Fruit fly (Drosophila melanogaster) whole organism, wandering third instar larva: ENCODE data around the gene ssh.

Experiments used
- Abd-B ChIP-seq: fragments of >200 bp; optimal IDR thresholded peaks from 2 replicates; lab custom pipeline; 2017; ENCODE audit warnings: missing biosample characterization, missing genetic modification characterization
- CG32264 ChIP-seq: fragments of 200-800 bp; sonication (Bioruptor generic); optimal IDR thresholded peaks from 2 replicates; lab custom pipeline; 2016; ENCODE audit warnings: missing biosample characterization, missing genetic modification characterization
- CG9705 ChIP-seq: fragments of 200-800 bp; sonication (Bioruptor generic); optimal IDR thresholded peaks from 2 replicates; lab custom pipeline; 2018; ENCODE audit warnings: missing biosample characterization, mild to moderate bottlenecking, missing genetic modification characterization
- CrebA ChIP-seq: fragments of 200-800 bp; sonication (Bioruptor generic); optimal IDR thresholded peaks from 2 replicates; lab custom pipeline; 2016; ENCODE audit warnings: missing biosample characterization, mild to moderate bottlenecking, missing genetic modification characterization, borderline replicate concordance
- Dfd ChIP-seq: fragments of >200 bp; optimal IDR thresholded peaks from 2 replicates; lab custom pipeline; 2017; ENCODE audit warnings: missing biosample characterization, missing genetic modification characterization
- Dif ChIP-seq: fragments of 200-275, 200-300 bp; sonication (Bioruptor generic); optimal IDR thresholded peaks from 2 replicates; lab custom pipeline; 2018; ENCODE audit warnings: missing biosample characterization, missing genetic modification characterization; ENCODE audit not compliant: partially characterized antibody
- GATAd ChIP-seq: sonication (Bioruptor generic); optimal IDR thresholded peaks from 2 replicates; lab custom pipeline; 2016; ENCODE audit warnings: missing biosample characterization, missing genetic modification characterization
- HLH106 ChIP-seq: fragments of 200-800 bp; optimal IDR thresholded peaks from 3 replicates; lab custom pipeline; 2019; ENCODE audit warnings: missing biosample characterization, mild to moderate bottlenecking, missing genetic modification characterization, moderate library complexity
- Hnf4 ChIP-seq: fragments of 200-800 bp; sonication (Bioruptor generic); optimal IDR thresholded peaks from 2 replicates; lab custom pipeline; 2016; ENCODE audit warnings: missing biosample characterization, mild to moderate bottlenecking, missing genetic modification characterization
- Hr78 ChIP-seq: fragments of >200 bp; optimal IDR thresholded peaks from 2 replicates; lab custom pipeline; 2017; ENCODE audit warnings: missing biosample characterization, missing genetic modification characterization
- Hr83 ChIP-seq: fragments of 200-300 bp; sonication (Bioruptor generic); optimal IDR thresholded peaks from 2 replicates; lab custom pipeline; 2016; ENCODE audit warnings: missing biosample characterization, mild to moderate bottlenecking, missing genetic modification characterization, moderate library complexity; ENCODE audit not compliant: poor library complexity, severe bottlenecking
- Jra ChIP-seq: sonication (Bioruptor generic); optimal IDR thresholded peaks from 2 replicates; lab custom pipeline; 2016; ENCODE audit warnings: missing biosample characterization, missing genetic modification characterization
- Mio ChIP-seq: sonication (Bioruptor generic); optimal IDR thresholded peaks from 2 replicates; lab custom pipeline; 2016; ENCODE audit warnings: missing biosample characterization, missing genetic modification characterization
- Myc ChIP-seq: fragments of >200 bp; optimal IDR thresholded peaks from 2 replicates; lab custom pipeline; 2017
- N ChIP-seq: fragments of >200 bp; optimal IDR thresholded peaks from 2 replicates; lab custom pipeline; 2018; ENCODE audit warnings: missing biosample characterization, missing external identifiers, missing genetic modification characterization
- OdsH ChIP-seq: fragments of 200-800 bp; sonication (Bioruptor generic); optimal IDR thresholded peaks from 2 replicates; lab custom pipeline; 2016; ENCODE audit warnings: missing biosample characterization, mild to moderate bottlenecking, missing genetic modification characterization
- Rel ChIP-seq, 2 experiments: fragments of 200-800 bp; sonication (Bioruptor generic) in 1 of 2; optimal IDR thresholded peaks; 2 replicates in 1 of 2; 3 replicates in 1 of 2; lab custom pipeline; 2016 to 2019; ENCODE audit warnings: mild to moderate bottlenecking in 2 of 2, missing biosample characterization in 2 of 2, missing genetic modification characterization in 2 of 2, moderate library complexity in 1 of 2
- br ChIP-seq: fragments of 200-800 bp; sonication (Bioruptor generic); optimal IDR thresholded peaks from 2 replicates; lab custom pipeline; 2016; ENCODE audit warnings: missing biosample characterization, missing genetic modification characterization
- brk ChIP-seq: fragments of 200-800 bp; sonication (Bioruptor generic); optimal IDR thresholded peaks from 2 replicates; lab custom pipeline; 2016; ENCODE audit warnings: missing biosample characterization, mild to moderate bottlenecking, missing genetic modification characterization
- dl ChIP-seq, 2 experiments: fragments of 175-275, 200-275 bp in 1 of 2; fragments of 200-275 bp in 1 of 2; sonication (Bioruptor generic); optimal IDR thresholded peaks; lab custom pipeline; 2018; ENCODE audit warnings: mild to moderate bottlenecking in 2 of 2, missing biosample characterization in 2 of 2, missing genetic modification characterization in 2 of 2, moderate library complexity in 2 of 2; ENCODE audit not compliant: partially characterized antibody in 2 of 2, insufficient read depth in 1 of 2
- dmrt93B ChIP-seq: fragments of 200-800 bp; sonication (Bioruptor generic); optimal IDR thresholded peaks from 2 replicates; lab custom pipeline; 2018; ENCODE audit warnings: missing biosample characterization, mild to moderate bottlenecking, missing genetic modification characterization
- dsf ChIP-seq: sonication (Bioruptor generic); optimal IDR thresholded peaks from 2 replicates; lab custom pipeline; 2016; ENCODE audit warnings: missing biosample characterization, missing genetic modification characterization, borderline replicate concordance
- ey ChIP-seq: fragments of 200-800 bp; sonication (Bioruptor generic); optimal IDR thresholded peaks from 2 replicates; lab custom pipeline; 2016; ENCODE audit warnings: missing biosample characterization, missing genetic modification characterization
- foxo ChIP-seq, 2 experiments: fragments of 200-800 bp; sonication (Bioruptor generic); optimal IDR thresholded peaks; 2 replicates in 1 of 2; 3 replicates in 1 of 2; lab custom pipeline; 2016 to 2017; ENCODE audit warnings: missing biosample characterization in 2 of 2, missing genetic modification characterization in 2 of 2
- fru ChIP-seq: fragments of 200-800 bp; sonication (Bioruptor generic); optimal IDR thresholded peaks from 3 replicates; lab custom pipeline; 2016; ENCODE audit warnings: missing biosample characterization, mild to moderate bottlenecking, missing genetic modification characterization
- jim ChIP-seq: fragments of 175-275, 200-325 bp; sonication (Bioruptor generic); optimal IDR thresholded peaks from 2 replicates; lab custom pipeline; 2016; ENCODE audit warnings: missing biosample characterization, mild to moderate bottlenecking, missing genetic modification characterization
- lola ChIP-seq: fragments of >200 bp; optimal IDR thresholded peaks from 2 replicates; lab custom pipeline; 2017; ENCODE audit warnings: missing biosample characterization, missing genetic modification characterization
- pan ChIP-seq: fragments of >200 bp; optimal IDR thresholded peaks from 2 replicates; lab custom pipeline; 2017
- psq ChIP-seq: fragments of 200-800 bp; sonication (Bioruptor generic); optimal IDR thresholded peaks from 3 replicates; lab custom pipeline; 2017; ENCODE audit warnings: missing biosample characterization, mild to moderate bottlenecking, missing genetic modification characterization, moderate library complexity
- rgr ChIP-seq: fragments of 200-800 bp; sonication (Bioruptor generic); optimal IDR thresholded peaks from 3 replicates; lab custom pipeline; 2016; ENCODE audit warnings: missing biosample characterization, mild to moderate bottlenecking, missing genetic modification characterization
- sage ChIP-seq: fragments of 200-800 bp; sonication (Bioruptor generic); optimal IDR thresholded peaks from 2 replicates; lab custom pipeline; 2016; ENCODE audit warnings: missing biosample characterization, mild to moderate bottlenecking, missing genetic modification characterization
- sv ChIP-seq: fragments of 200-800 bp; sonication (Bioruptor generic); optimal IDR thresholded peaks from 3 replicates; lab custom pipeline; 2016; ENCODE audit warnings: missing biosample characterization, missing genetic modification characterization
- tai ChIP-seq: sonication (Bioruptor generic); optimal IDR thresholded peaks from 2 replicates; lab custom pipeline; 2016; ENCODE audit warnings: missing biosample characterization, missing genetic modification characterization
- usp ChIP-seq: fragments of >200 bp; optimal IDR thresholded peaks from 2 replicates; lab custom pipeline; 2017; ENCODE audit warnings: missing biosample characterization, missing genetic modification characterization
- woc ChIP-seq: sonication (Bioruptor generic); optimal IDR thresholded peaks from 2 replicates; lab custom pipeline; 2016; ENCODE audit warnings: missing biosample characterization, mild to moderate bottlenecking, missing genetic modification characterization

The ssh gene

dm6 chr3R:24914864-24915263 is 29.9 kb downstream of the ssh start:
- TF ChIP-seq dsf (GFP tag; lab: Kevin White, UChicago) = no peak
- TF ChIP-seq, all 38 proteins: peak for 0

dm6 chr3R:24910097-24910496 is 34.7 kb downstream of the ssh start:
- TF ChIP-seq br (GFP tag; lab: Kevin White, UChicago) (no peak), ey (GFP tag; lab: Kevin White, UChicago) (no peak), dmrt93B (no peak), rgr (GFP tag; lab: Kevin White, UChicago) (no peak), jim (GFP tag; lab: Kevin White, UChicago) (no peak), CrebA (GFP tag; lab: Kevin White, UChicago) (no peak), Hnf4 (GFP tag; lab: Kevin White, UChicago) (no peak), Abd-B (GFP tag; lab: Kevin White, UChicago) (no peak), woc (GFP tag; lab: Kevin White, UChicago) (no peak), CG9705 (GFP tag; lab: Kevin White, UChicago) (no peak), HLH106 (tag; lab: Kevin White, UChicago) (no peak), usp (GFP tag; lab: Kevin White, UChicago) (no peak), Dif (GFP tag; lab: Kevin White, UChicago) (no peak), dsf (GFP tag; lab: Kevin White, UChicago) (no peak), fru (GFP tag; lab: Kevin White, UChicago) (no peak), GATAd (GFP tag; lab: Kevin White, UChicago) (no peak), foxo (GFP tag; optimal IDR thresholded peaks at IDR 0.05; lab: Kevin White, UChicago) (no peak), Dfd (GFP tag; lab: Kevin White, UChicago) (no peak), sv (GFP tag; lab: Kevin White, UChicago) (no peak)

dm6 chr3R:24908034-24908433 is 36.7 kb downstream of the ssh start:
- TF ChIP-seq pan (no peak), HLH106 (tag; lab: Kevin White, UChicago) (no peak), Hr83 (no peak), ey (GFP tag; lab: Kevin White, UChicago) (no peak), br (GFP tag; lab: Kevin White, UChicago) (no peak), Dif (GFP tag; lab: Kevin White, UChicago) (no peak), sv (GFP tag; lab: Kevin White, UChicago) (no peak), CG9705 (GFP tag; lab: Kevin White, UChicago) (no peak), sage (no peak)
- TF ChIP-seq, all 38 proteins: peak for 0

dm6 chr3R:24906648-24907047 is 38.1 kb downstream of the ssh start:
- TF ChIP-seq Dfd (GFP tag; lab: Kevin White, UChicago) (no peak), N (GFP tag; lab: Kevin White, UChicago) (no peak), CG32264 (GFP tag; lab: Kevin White, UChicago) (no peak), GATAd (GFP tag; lab: Kevin White, UChicago) (no peak), Myc (lab: Kevin White, UChicago) (no peak), Jra (GFP tag; lab: Kevin White, UChicago) (no peak), OdsH (GFP tag; lab: Kevin White, UChicago) (no peak), Mio (GFP tag; lab: Kevin White, UChicago) (no peak)
- TF ChIP-seq, all 38 proteins: peak for 0

dm6 chr3R:24905959-24906634 is 38.7 kb downstream of the ssh start, which contains the start of gene CG13643:
CG13643 (minus strand) TSS chr3R:24906004.
- TF ChIP-seq lola (GFP tag; lab: Kevin White, UChicago) = no peak

dm6 chr3R:24900816-24901215 is 43.9 kb downstream of the ssh start, which contains the start of gene CG10845:
CG10845 (plus strand) TSS chr3R:24901116.
- TF ChIP-seq brk (GFP tag; lab: Kevin White, UChicago) = no peak
- TF ChIP-seq br (GFP tag; lab: Kevin White, UChicago) = no peak
- no peak for TF ChIP-seq fru (GFP tag; lab: Kevin White, UChicago)
- TF ChIP-seq Hr78 = no peak
- no peak for TF ChIP-seq Rel (GFP tag; optimal IDR thresholded peaks at IDR 0.05; lab: Kevin White, UChicago)
- no peak for TF ChIP-seq Rel (tag; optimal IDR thresholded peaks at IDR 0.05; lab: Kevin White, UChicago)
- no peak for TF ChIP-seq psq (GFP tag; lab: Kevin White, UChicago)
- TF ChIP-seq sage = no peak
- no peak for TF ChIP-seq dl (GFP tag; optimal IDR thresholded peaks at IDR 0.05; lab: Kevin White, UChicago; ENCODE audit: insufficient read depth in 1 of 2, partially characterized antibody in 2 of 2)
- no peak for TF ChIP-seq ey (GFP tag; lab: Kevin White, UChicago)
- TF ChIP-seq GATAd (GFP tag; lab: Kevin White, UChicago) = no peak
- no peak for TF ChIP-seq rgr (GFP tag; lab: Kevin White, UChicago)
- no peak for TF ChIP-seq HLH106 (tag; lab: Kevin White, UChicago)
- TF ChIP-seq tai (GFP tag; lab: Kevin White, UChicago) = no peak
- TF ChIP-seq lola (GFP tag; lab: Kevin White, UChicago) = no peak
